2 fruit fly cellular contexts compared by ENCODE assay signal in the genomic region with DNA sequence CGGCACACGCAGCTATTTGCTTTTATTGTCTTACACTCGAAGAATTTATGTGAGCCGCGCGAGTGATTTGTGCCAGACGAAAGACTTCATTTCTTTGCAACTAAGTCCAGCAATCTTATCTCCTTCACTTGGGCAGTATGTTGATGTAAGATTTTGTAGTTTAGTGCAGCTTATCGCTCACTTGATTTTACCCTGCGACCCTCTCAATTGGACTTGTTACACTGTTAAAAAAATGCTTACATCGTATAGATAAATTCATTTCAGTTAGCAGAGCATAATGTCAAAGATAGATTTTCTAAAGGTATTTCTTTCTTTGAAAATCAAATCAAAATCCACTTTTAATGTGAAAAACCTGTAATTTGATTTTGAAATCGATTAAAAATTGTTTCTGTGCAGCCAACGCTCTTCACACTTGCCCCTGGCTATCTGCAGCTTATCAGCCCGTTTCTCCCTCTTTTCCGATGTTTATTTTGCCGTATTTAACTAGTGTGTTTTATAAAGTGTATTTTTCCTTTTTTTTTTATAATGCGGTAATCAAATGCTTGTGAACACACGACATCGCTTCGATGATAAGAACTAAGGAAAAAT.
TF ChIP-seq lines count a peak whose summit lies in the region.

No protein-coding gene starts in this region.

TF ChIP-seq in whole organism, embryonic, 481 proteins besides CTCF, POLR2A, EP300 and RAD21 (continued from another document and continues in another):
- TF ChIP-seq gem (tag; optimal IDR thresholded peaks at IDR 0.05; lab: Kevin White, UChicago) (peak; percentile 92), CG7928 (GFP tag; optimal IDR thresholded peaks at IDR 0.05; lab: Kevin White, UChicago) (peak; percentile 64), H15 (GFP tag; IDR thresholded peaks at IDR 0.05; lab: Robert Waterston, UW) (peak; percentile 87), CG8359 (GFP tag; optimal IDR thresholded peaks at IDR 0.05; lab: Kevin White, UChicago; ENCODE audit: borderline replicate concordance) (peak; percentile 63), CG3838 (GFP tag; optimal IDR thresholded peaks at IDR 0.05; lab: Kevin White, UChicago) (peak; percentile 77), klu (GFP tag; IDR thresholded peaks at IDR 0.05; lab: Robert Waterston, UW) (peak; percentile 65), slbo (GFP tag; IDR thresholded peaks at IDR 0.05; lab: Robert Waterston, UW) (peak; percentile 90), Hmr (GFP tag; optimal IDR thresholded peaks at IDR 0.05; lab: Kevin White, UChicago) (peak; percentile 92), CG16779 (GFP tag; IDR thresholded peaks at IDR 0.05; lab: Robert Waterston, UW) (no peak), CG14667 (GFP tag; IDR thresholded peaks at IDR 0.05; lab: Robert Waterston, UW) (peak; percentile 82), CG1024 (GFP tag; IDR thresholded peaks at IDR 0.05; lab: Robert Waterston, UW) (0 out of 2 replicates have a peak, but pooled peaks have one; percentile 19), twi (tag; optimal IDR thresholded peaks at IDR 0.05; lab: Kevin White, UChicago) (peak; percentile 44), YL-1 (GFP tag; optimal IDR thresholded peaks at IDR 0.05; lab: Kevin White, UChicago) (no peak), CG8924 (tag; optimal IDR thresholded peaks at IDR 0.05; lab: Kevin White, UChicago) (peak; percentile 87), TFAM (GFP tag; optimal IDR thresholded peaks at IDR 0.05; lab: Kevin White, UChicago) (peak; percentile 46), gce (GFP tag; IDR thresholded peaks at IDR 0.05; lab: Robert Waterston, UW) (peak; percentile 85; the same call in 2 of the 3 replicates), kah (GFP tag; optimal IDR thresholded peaks at IDR 0.05; lab: Kevin White, UChicago) (peak; percentile 73), CG11723 (GFP tag; optimal IDR thresholded peaks at IDR 0.05; lab: Kevin White, UChicago) (peak; percentile 65), hbn (GFP tag; IDR thresholded peaks at IDR 0.05; lab: Robert Waterston, UW; ENCODE audit: partially characterized antibody) (no peak), CG14965 (GFP tag; optimal IDR thresholded peaks at IDR 0.05; lab: Kevin White, UChicago; ENCODE audit: borderline replicate concordance) (peak; percentile 63), CG17361 (GFP tag; IDR thresholded peaks at IDR 0.05; lab: Robert Waterston, UW) (peak; percentile 88), CG6813 (GFP tag; optimal IDR thresholded peaks at IDR 0.05; lab: Kevin White, UChicago) (peak; percentile 87), vfl (GFP tag; optimal IDR thresholded peaks at IDR 0.05; lab: Kevin White, UChicago) (peak; percentile 84), CG10979 (tag; optimal IDR thresholded peaks at IDR 0.05; lab: Kevin White, UChicago) (peak; percentile 83), CG4820 (GFP tag; optimal IDR thresholded peaks at IDR 0.05; lab: Kevin White, UChicago) (peak; percentile 86), CG33213 (GFP tag; optimal IDR thresholded peaks at IDR 0.05; lab: Kevin White, UChicago) (peak; percentile 68), nerfin-2 (GFP tag; IDR thresholded peaks at IDR 0.05; lab: Robert Waterston, UW; ENCODE audit: partially characterized antibody) (no peak), Fer2 (tag; optimal IDR thresholded peaks at IDR 0.05; lab: Kevin White, UChicago) (peak; percentile 76), Dfd (GFP tag; optimal IDR thresholded peaks at IDR 0.05; lab: Kevin White, UChicago) (no peak), Dip2 (GFP tag; IDR thresholded peaks at IDR 0.05; lab: Robert Waterston, UW) (no peak), CG1647 (GFP tag; optimal IDR thresholded peaks at IDR 0.05; lab: Kevin White, UChicago) (peak; percentile 80), CG6654 (GFP tag; optimal IDR thresholded peaks at IDR 0.05; lab: Kevin White, UChicago) (peak; percentile 67), Nf-YA (GFP tag; IDR thresholded peaks at IDR 0.05; lab: Robert Waterston, UW) (peak; percentile 81), CG8944 (GFP tag; optimal IDR thresholded peaks at IDR 0.05; lab: Kevin White, UChicago) (peak; percentile 84), bigmax (GFP tag; optimal IDR thresholded peaks at IDR 0.05; lab: Kevin White, UChicago) (no peak), CG11695 (GFP tag; IDR thresholded peaks at IDR 0.05; lab: Robert Waterston, UW) (peak; percentile 88), disco-r (GFP tag; optimal IDR thresholded peaks at IDR 0.05; lab: Kevin White, UChicago) (peak; percentile 77), CG1792 (GFP tag; optimal IDR thresholded peaks at IDR 0.05; lab: Kevin White, UChicago) (peak; percentile 85), CG18599 (GFP tag; optimal IDR thresholded peaks at IDR 0.05; lab: Kevin White, UChicago) (peak; percentile 96), row (GFP tag; IDR thresholded peaks at IDR 0.05; lab: Robert Waterston, UW) (peak; percentile 94), org-1 (GFP tag; optimal IDR thresholded peaks at IDR 0.05; lab: Kevin White, UChicago) (peak; percentile 86), Xbp1 (GFP tag; optimal IDR thresholded peaks at IDR 0.05; lab: Kevin White, UChicago) (peak; percentile 86), tin (GFP tag; optimal IDR thresholded peaks at IDR 0.05; lab: Kevin White, UChicago) (peak; percentile 85), CG4424 (GFP tag; optimal IDR thresholded peaks at IDR 0.05; lab: Kevin White, UChicago) (peak; percentile 88), Dad (GFP tag; optimal IDR thresholded peaks at IDR 0.05; lab: Kevin White, UChicago) (peak; percentile 84), dimm (GFP tag; IDR thresholded peaks at IDR 0.05; lab: Robert Waterston, UW) (no peak), tup (GFP tag; optimal IDR thresholded peaks at IDR 0.05; lab: Kevin White, UChicago) (peak; percentile 70), Chrac-16 (GFP tag; optimal IDR thresholded peaks at IDR 0.05; lab: Kevin White, UChicago) (peak; percentile 81), CG18619 (GFP tag; optimal IDR thresholded peaks at IDR 0.05; lab: Kevin White, UChicago) (peak; percentile 83), CG11398 (GFP tag; optimal IDR thresholded peaks at IDR 0.05; lab: Kevin White, UChicago) (peak; percentile 81), kay (GFP tag; optimal IDR thresholded peaks at IDR 0.05; lab: Kevin White, UChicago) (peak; percentile 75), ind (GFP tag; optimal IDR thresholded peaks at IDR 0.05; lab: Kevin White, UChicago) (peak; percentile 89), Sry-δ (GFP tag; optimal IDR thresholded peaks at IDR 0.05; lab: Kevin White, UChicago) (peak; percentile 65), HmgZ (tag; optimal IDR thresholded peaks at IDR 0.05; lab: Kevin White, UChicago) (peak; percentile 92), luna (GFP tag; optimal IDR thresholded peaks at IDR 0.05; lab: Kevin White, UChicago) (peak; percentile 81), cwo (GFP tag; optimal IDR thresholded peaks at IDR 0.05; lab: Kevin White, UChicago) (peak; percentile 94), CG17802 (tag; optimal IDR thresholded peaks at IDR 0.05; lab: Kevin White, UChicago) (peak; percentile 40), zfh1 (GFP tag; IDR thresholded peaks at IDR 0.05; lab: Robert Waterston, UW) (peak; percentile 84), CG6765 (GFP tag; optimal IDR thresholded peaks at IDR 0.05; lab: Kevin White, UChicago) (peak; percentile 83), fd64A (GFP tag; optimal IDR thresholded peaks at IDR 0.05; lab: Kevin White, UChicago) (peak; percentile 69), Antp (GFP tag; optimal IDR thresholded peaks at IDR 0.05; lab: Kevin White, UChicago) (peak; percentile 86)

TF ChIP-seq in whole organism, prepupa, 60 proteins besides CTCF, POLR2A, EP300 and RAD21 (continued from another document):
- peak; percentile 45 for TF ChIP-seq vri (GFP tag; optimal IDR thresholded peaks at IDR 0.05; lab: Kevin White, UChicago)
- TF ChIP-seq CG6808 (GFP tag; optimal IDR thresholded peaks at IDR 0.05; lab: Kevin White, UChicago) = peak; percentile 50
- TF ChIP-seq svp (GFP tag; lab: Kevin White, UChicago) = peak; percentile 95
- no peak for TF ChIP-seq Blimp-1 (GFP tag; optimal IDR thresholded peaks at IDR 0.05; lab: Kevin White, UChicago)
- no peak for TF ChIP-seq Eip93F (GFP tag; optimal IDR thresholded peaks at IDR 0.05; lab: Kevin White, UChicago)
- peak; percentile 80 for TF ChIP-seq Sox14 (GFP tag; optimal IDR thresholded peaks at IDR 0.05; lab: Kevin White, UChicago)
- peak; percentile 75 for TF ChIP-seq achi (GFP tag; optimal IDR thresholded peaks at IDR 0.05; lab: Kevin White, UChicago)
- TF ChIP-seq CG11294 (GFP tag; IDR thresholded peaks at IDR 0.05; lab: Robert Waterston, UW) = peak; percentile 79
- peak; percentile 45 for TF ChIP-seq CG3032 (tag; optimal IDR thresholded peaks at IDR 0.05; lab: Kevin White, UChicago)
- TF ChIP-seq CG11902 (GFP tag; optimal IDR thresholded peaks at IDR 0.05; lab: Kevin White, UChicago) = peak; percentile 35
- TF ChIP-seq acj6 (GFP tag; optimal IDR thresholded peaks at IDR 0.05; lab: Kevin White, UChicago) = peak; percentile 76
- TF ChIP-seq salr (GFP tag; optimal IDR thresholded peaks at IDR 0.05; lab: Kevin White, UChicago) = peak in 1 of 2 experiments; percentile 72
